Fruit fly (Drosophila melanogaster): Measurements from ENCODE around the gene CG4477.
A peak's percentile ranks its signal among the peaks of the same experiment; 100 is the strongest.

The CG4477 gene

dm6 chr3L:9249925-9250324 is at the start of gene CG4477:
CG4477 (plus strand) TSS chr3L:9250225.
- TF ChIP-seq Ets98B (GFP tag; IDR thresholded peaks at IDR 0.05): no peak
- TF ChIP-seq CG8301 (tag; optimal IDR thresholded peaks at IDR 0.05): no peak
- no peak for TF ChIP-seq Pif1A (GFP tag; optimal IDR thresholded peaks at IDR 0.05)
- no peak for TF ChIP-seq CG9948 (tag; optimal IDR thresholded peaks at IDR 0.05)
- no peak for TF ChIP-seq CG4496 (GFP tag; IDR thresholded peaks at IDR 0.05)
- TF ChIP-seq CG8159 (tag; optimal IDR thresholded peaks at IDR 0.05): no peak
- TF ChIP-seq fd96Ca (GFP tag; IDR thresholded peaks at IDR 0.05): no peak
- no peak for TF ChIP-seq EcR (GFP tag; optimal IDR thresholded peaks at IDR 0.05)
- TF ChIP-seq Snoo (tag; optimal IDR thresholded peaks at IDR 0.05): no peak
- no peak for TF ChIP-seq CG17806 (tag; optimal IDR thresholded peaks at IDR 0.05)
- no peak for TF ChIP-seq CG13204 (GFP tag; optimal IDR thresholded peaks at IDR 0.05)
- TF ChIP-seq CG12605 (GFP tag; IDR thresholded peaks at IDR 0.05): no peak
- TF ChIP-seq CG15710 (tag; optimal IDR thresholded peaks at IDR 0.05): no peak
- no peak for TF ChIP-seq CG10348 (GFP tag; IDR thresholded peaks at IDR 0.05)
- no peak for TF ChIP-seq rn (GFP tag; IDR thresholded peaks at IDR 0.05)

dm6 chr3L:9208704-9209405 is 41.2 kb upstream of the CG4477 start, which contains the start of gene Slc45-1:
Slc45-1 (minus strand) TSS chr3L:9208853.
- TF ChIP-seq CG34367 (tag; optimal IDR thresholded peaks at IDR 0.05) (no peak), CG10348 (GFP tag; IDR thresholded peaks at IDR 0.05) (no peak), D1 (tag; optimal IDR thresholded peaks at IDR 0.05) (no peak), CG32121 (GFP tag; IDR thresholded peaks at IDR 0.05) (peak; percentile 15; the same call in 1 of the 2 replicates), Snoo (tag; optimal IDR thresholded peaks at IDR 0.05) (no peak), fd96Ca (GFP tag; IDR thresholded peaks at IDR 0.05) (peak; percentile 41; the same call in 1 of the 3 replicates), CG8159 (tag; optimal IDR thresholded peaks at IDR 0.05) (peak; percentile 63), CG4496 (GFP tag; IDR thresholded peaks at IDR 0.05) (no peak), CG15710 (tag; optimal IDR thresholded peaks at IDR 0.05) (peak; percentile 52), CG17806 (tag; optimal IDR thresholded peaks at IDR 0.05) (peak; percentile 43), gl (tag; optimal IDR thresholded peaks at IDR 0.05) (no peak), Ets98B (GFP tag; IDR thresholded peaks at IDR 0.05) (peak; percentile 41; the same call in 1 of the 2 replicates), CG9948 (tag; optimal IDR thresholded peaks at IDR 0.05) (peak; percentile 66), CG14655 (GFP tag; optimal IDR thresholded peaks at IDR 0.05) (peak; percentile 84), Pif1A (GFP tag; optimal IDR thresholded peaks at IDR 0.05) (no peak), CG13204 (GFP tag; optimal IDR thresholded peaks at IDR 0.05) (no peak), rn (GFP tag; IDR thresholded peaks at IDR 0.05) (no peak), CG12605 (GFP tag; IDR thresholded peaks at IDR 0.05) (0 out of 2 replicates have a peak, but pooled peaks have one; percentile 8), Pif1B (GFP tag; optimal IDR thresholded peaks at IDR 0.05) (peak; percentile 24), CG8301 (tag; optimal IDR thresholded peaks at IDR 0.05) (peak; percentile 58), EcR (GFP tag; optimal IDR thresholded peaks at IDR 0.05) (no peak)

DNA sequence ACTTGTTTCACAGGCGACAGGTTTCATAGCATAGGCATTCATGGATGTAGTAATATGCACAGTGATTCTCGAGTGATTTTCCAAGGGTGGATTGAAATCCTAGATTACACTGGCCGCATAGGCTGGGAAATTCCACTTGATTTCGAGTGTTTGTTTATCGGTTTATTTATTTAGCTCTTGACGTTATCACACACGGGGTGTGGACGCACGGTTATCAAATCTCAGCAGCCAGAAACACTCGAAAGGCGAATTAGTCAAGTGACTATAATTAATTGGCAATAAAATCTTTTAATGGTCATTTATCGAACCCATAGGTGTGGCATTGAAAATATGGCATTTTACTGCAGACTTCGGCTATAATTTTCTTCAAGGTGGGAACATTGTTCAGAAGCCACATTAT is 40.4 kb upstream of the CG4477 start:
- TF ChIP-seq Ets98B (GFP tag; IDR thresholded peaks at IDR 0.05) (peak; percentile 22), CG10348 (GFP tag; IDR thresholded peaks at IDR 0.05) (no peak), CG17806 (tag; optimal IDR thresholded peaks at IDR 0.05) (no peak), D1 (tag; optimal IDR thresholded peaks at IDR 0.05) (no peak), CG14655 (GFP tag; optimal IDR thresholded peaks at IDR 0.05) (peak; percentile 3), CG9948 (tag; optimal IDR thresholded peaks at IDR 0.05) (no peak), Pif1A (GFP tag; optimal IDR thresholded peaks at IDR 0.05) (no peak), CG4496 (GFP tag; IDR thresholded peaks at IDR 0.05) (0 out of 3 replicates have a peak, but pooled peaks have one; percentile 36), CG12605 (GFP tag; IDR thresholded peaks at IDR 0.05) (peak; percentile 7; the same call in 1 of the 2 replicates), fd96Ca (GFP tag; IDR thresholded peaks at IDR 0.05) (peak; percentile 43; the same call in 1 of the 3 replicates), CG8301 (tag; optimal IDR thresholded peaks at IDR 0.05) (peak; percentile 18)

- TF ChIP-seq CG17806 (tag; optimal IDR thresholded peaks at IDR 0.05) (no peak), Snoo (tag; optimal IDR thresholded peaks at IDR 0.05) (no peak), CG15710 (tag; optimal IDR thresholded peaks at IDR 0.05) (no peak), CG8301 (tag; optimal IDR thresholded peaks at IDR 0.05) (no peak)
Measured at dm6 chr3L:9211302-9211930, 38.6 kb upstream of the CG4477 start, which contains the start of gene CG4476. CG4476 (plus strand) TSS chr3L:9211880.

DNA sequence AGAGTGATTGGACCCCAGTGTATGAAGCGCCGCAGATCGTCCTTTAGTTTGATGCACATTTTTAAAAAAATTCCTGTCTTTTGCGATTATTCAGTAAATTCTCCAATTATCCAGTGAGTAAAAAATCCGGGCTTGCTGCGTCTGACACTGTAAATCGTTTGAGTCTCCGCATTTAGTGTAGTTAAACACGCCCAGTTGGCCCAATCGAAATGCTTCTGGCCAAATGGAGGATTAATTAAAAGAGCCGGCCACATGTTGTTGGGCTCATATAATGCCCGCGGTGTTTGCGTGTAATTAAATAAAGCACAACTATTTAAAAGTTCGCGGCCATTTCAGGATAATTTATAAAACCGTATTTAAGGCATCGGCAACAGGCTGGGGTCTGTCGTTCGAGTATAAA is 13.5 kb upstream of the CG4477 start, which contains the start of gene CG4483:
Gene CG4483, minus strand, starts transcription at position 101 of the 400 bp plus-strand sequence.
- TF ChIP-seq D1 (tag; optimal IDR thresholded peaks at IDR 0.05): no peak
- TF ChIP-seq Pif1A (GFP tag; optimal IDR thresholded peaks at IDR 0.05): no peak
- no peak for TF ChIP-seq CG9948 (tag; optimal IDR thresholded peaks at IDR 0.05)
- TF ChIP-seq Snoo (tag; optimal IDR thresholded peaks at IDR 0.05): no peak
- TF ChIP-seq CG12605 (GFP tag; IDR thresholded peaks at IDR 0.05): no peak
- TF ChIP-seq CG17806 (tag; optimal IDR thresholded peaks at IDR 0.05): no peak
- TF ChIP-seq CG8301 (tag; optimal IDR thresholded peaks at IDR 0.05): no peak
- TF ChIP-seq gl (tag; optimal IDR thresholded peaks at IDR 0.05): no peak
- TF ChIP-seq CG10348 (GFP tag; IDR thresholded peaks at IDR 0.05): no peak
- no peak for TF ChIP-seq CG15710 (tag; optimal IDR thresholded peaks at IDR 0.05)
- TF ChIP-seq Ets98B (GFP tag; IDR thresholded peaks at IDR 0.05): no peak
- TF ChIP-seq Pif1B (GFP tag; optimal IDR thresholded peaks at IDR 0.05): no peak

DNA sequence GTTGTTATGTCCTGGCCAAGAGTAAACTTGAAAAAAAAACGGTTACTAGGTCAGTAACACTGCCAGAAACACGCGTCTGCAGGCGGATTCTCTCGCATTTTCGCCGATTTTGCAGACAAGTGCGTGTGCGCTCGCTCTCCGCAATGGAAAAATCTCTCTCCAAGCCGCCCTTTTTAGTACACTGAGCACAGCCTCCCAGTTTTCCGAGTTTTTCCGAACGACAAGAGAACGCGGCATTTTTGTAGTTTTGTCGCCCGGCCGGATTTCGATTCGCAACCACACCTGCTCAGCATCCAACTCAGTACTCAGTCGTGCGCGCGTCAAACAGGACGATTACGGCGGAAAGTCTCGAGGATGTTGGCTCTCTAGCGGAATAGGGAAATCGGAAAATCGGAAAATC is 1.7 kb downstream of the CG4477 start, which contains the start of gene GluRIB:
Gene GluRIB, plus strand, starts transcription at position 301 of the 400 bp plus-strand sequence.
- TF ChIP-seq CG4496 (GFP tag; IDR thresholded peaks at IDR 0.05): no peak
- 0 out of 3 replicates have a peak, but pooled peaks have one; percentile 29 for TF ChIP-seq fd96Ca (GFP tag; IDR thresholded peaks at IDR 0.05)
- TF ChIP-seq D1 (tag; optimal IDR thresholded peaks at IDR 0.05): no peak
